Worm (Caenorhabditis elegans) whole organism, late embryonic: ENCODE results near the gene F40G9.14.

ENCODE experiments used
- che-1 ChIP-seq: sonication (generic microtip); optimal IDR thresholded peaks from 2 replicates; lab custom pipeline; 2016; ENCODE audit warnings: mild to moderate bottlenecking, missing genetic modification characterization, missing compliant biosample characterization
- nhr-11 ChIP-seq: fragments of 150-350 bp; optimal IDR thresholded peaks from 2 replicates; lab custom pipeline; 2014; ENCODE audit warnings: missing biosample characterization, missing genetic modification characterization
- rnt-1 ChIP-seq: sonication (generic microtip); optimal IDR thresholded peaks from 2 replicates; lab custom pipeline; 2016; ENCODE audit warnings: missing genetic modification characterization, missing compliant biosample characterization
- ztf-16 ChIP-seq: sonication (generic microtip); optimal IDR thresholded peaks from 2 replicates; lab custom pipeline; 2017; ENCODE audit warnings: missing genetic modification characterization, missing compliant biosample characterization

ce11 chrIII:187829-188228 lies 10.2 kb upstream of the F40G9.14 start, which contains the start of gene mxl-2:
- TF ChIP-seq rnt-1 (tag; lab: Kevin White, UChicago), result no peak
- no peak for TF ChIP-seq ztf-16 (tag; lab: Kevin White, UChicago)
- TF ChIP-seq che-1 (tag; lab: Kevin White, UChicago), result no peak
- TF ChIP-seq nhr-11, result no peak
